Worm (Caenorhabditis elegans) whole organism, mixed stage, embryonic: Measurements from ENCODE around the gene str-250.

Source experiments
- ceh-39 ChIP-seq: fragments of 150-350 bp; optimal IDR thresholded peaks from 2 replicates; lab custom pipeline; 2014; ENCODE audit warnings: missing biosample characterization, missing genetic modification characterization
- flh-1 ChIP-seq: fragments of 200-800 bp; sonication (Bioruptor generic); optimal IDR thresholded peaks from 2 replicates; lab custom pipeline; 2018; ENCODE audit warnings: mild to moderate bottlenecking, missing genetic modification characterization, moderate library complexity, missing compliant biosample characterization
- hlh-1 ChIP-seq: fragments of 150-350 bp; optimal IDR thresholded peaks from 2 replicates; lab custom pipeline; 2014; ENCODE audit warnings: missing biosample characterization, missing genetic modification reagents, missing genetic modification characterization
- lsy-2 ChIP-seq: fragments of 150-350 bp; optimal IDR thresholded peaks from 2 replicates; lab custom pipeline; 2014; ENCODE audit warnings: missing biosample characterization, missing genetic modification characterization
- pha-4 ChIP-seq: fragments of 150-350 bp; optimal IDR thresholded peaks from 2 replicates; lab custom pipeline; 2018; ENCODE audit warnings: missing biosample characterization, missing genetic modification reagents, missing genetic modification characterization

ce11 chrV:13942082-13942481 lies 23.6 kb downstream of the str-250 start, which contains the start of gene dpr-1:
- TF ChIP-seq ceh-39 (no peak), pha-4 (tag; lab: Kevin White, UChicago) (no peak), hlh-1 (tag; lab: Kevin White, UChicago) (no peak), flh-1 (GFP tag; lab: Kevin White, UChicago) (no peak), lsy-2 (tag; lab: Kevin White, UChicago) (no peak)
